Worm (Caenorhabditis elegans): ENCODE measurements around the gene mrps-22.

mrps-22 gene

ce11 chrII:10582318-10582717, at the start of gene mrps-22:
mrps-22 (plus strand) TSS chrII:10582618.
- TF ChIP-seq madf-8 (GFP tag; conservative IDR thresholded peaks at IDR 0.05), result no peak

- TF ChIP-seq gei-17 (GFP tag; optimal IDR thresholded peaks at IDR 0.05) (no peak), madf-6 (GFP tag; IDR thresholded peaks at IDR 0.05) (no peak), ztf-25 (GFP tag; IDR thresholded peaks at IDR 0.05) (no peak), ets-4 (GFP tag; optimal IDR thresholded peaks at IDR 0.05) (no peak), lin-26 (GFP tag; IDR thresholded peaks at IDR 0.05) (0 out of 2 replicates have a peak, but pooled peaks have one; percentile 10), lir-1 (GFP tag; conservative IDR thresholded peaks at IDR 0.05) (no peak), F23B12.7 (tag; optimal IDR thresholded peaks at IDR 0.05; ENCODE audit: insufficient read depth) (no peak), rcor-1 (GFP tag; IDR thresholded peaks at IDR 0.05) (no peak)
Measured at ce11 chrII:10533985-10534384, 48.4 kb upstream of the mrps-22 start.

ce11 chrII:10537571-10537970, 44.8 kb upstream of the mrps-22 start, which contains the start of gene R166.2:
R166.2 (minus strand) TSS chrII:10537671.
- TF ChIP-seq mel-28 (tag; optimal IDR thresholded peaks at IDR 0.05; ENCODE audit: borderline replicate concordance) (no peak), mcd-1 (GFP tag; IDR thresholded peaks at IDR 0.05) (no peak), lir-1 (GFP tag; conservative IDR thresholded peaks at IDR 0.05) (no peak), snpc-1.1 (tag; optimal IDR thresholded peaks at IDR 0.05; ENCODE audit: insufficient read depth) (no peak), Y67H2A.10 (GFP tag; conservative IDR thresholded peaks at IDR 0.05) (no peak), bed-1 (GFP tag; IDR thresholded peaks at IDR 0.05) (no peak), madf-3 (GFP tag; IDR thresholded peaks at IDR 0.05) (no peak), F57C9.4 (tag; optimal IDR thresholded peaks at IDR 0.05) (no peak), somi-1 (GFP tag; optimal IDR thresholded peaks at IDR 0.05) (no peak), hlh-26 (GFP tag; conservative IDR thresholded peaks at IDR 0.05) (no peak), sptf-2 (GFP tag; optimal IDR thresholded peaks at IDR 0.05) (no peak), hmg-20 (GFP tag; IDR thresholded peaks at IDR 0.05) (no peak), madf-6 (GFP tag; IDR thresholded peaks at IDR 0.05) (no peak), lin-26 (GFP tag; IDR thresholded peaks at IDR 0.05) (no peak)

ce11 chrII:10537988-10538387, 44.4 kb upstream of the mrps-22 start:
- TF ChIP-seq F49E8.2 (tag; optimal IDR thresholded peaks at IDR 0.05; ENCODE audit: insufficient read depth) (peak; percentile 39), egl-18 (GFP tag; IDR thresholded peaks at IDR 0.05) (no peak), let-607 (tag; optimal IDR thresholded peaks at IDR 0.05) (peak in 1 of 2 experiments; percentile 24), attf-5 (GFP tag; optimal IDR thresholded peaks at IDR 0.05) (no peak), rec-8 (tag; optimal IDR thresholded peaks at IDR 0.05) (peak; percentile 19 to 45), madf-6 (GFP tag; IDR thresholded peaks at IDR 0.05) (peak; percentile 41; the same call in 1 of the 2 replicates), sea-2 (GFP tag; IDR thresholded peaks at IDR 0.05) (0 out of 2 replicates have a peak, but pooled peaks have one; percentile 40), unc-130 (GFP tag; optimal IDR thresholded peaks at IDR 0.05) (peak; percentile 80), madf-8 (GFP tag; conservative IDR thresholded peaks at IDR 0.05) (peak; percentile 29; the same call in 1 of the 2 replicates), mel-28 (tag; optimal IDR thresholded peaks at IDR 0.05; ENCODE audit: borderline replicate concordance) (no peak), bed-2 (GFP tag; IDR thresholded peaks at IDR 0.05) (peak; percentile 69; the same call in 1 of the 2 replicates), bed-1 (GFP tag; IDR thresholded peaks at IDR 0.05) (no peak), cebp-1 (GFP tag; IDR thresholded peaks at IDR 0.05) (no peak), cebp-1 (tag; optimal IDR thresholded peaks at IDR 0.05) (peak; percentile 15), mcd-1 (GFP tag; IDR thresholded peaks at IDR 0.05) (peak; percentile 40; the same call in 1 of the 2 replicates), snpc-1.3 (tag; optimal IDR thresholded peaks at IDR 0.05; ENCODE audit: insufficient read depth) (no peak), egl-44 (GFP tag; IDR thresholded peaks at IDR 0.05) (no peak), T07F8.4 (tag; optimal IDR thresholded peaks at IDR 0.05) (no peak), rpc-1 (optimal IDR thresholded peaks at IDR 0.05) (no peak), rpc-1 (tag; optimal IDR thresholded peaks at IDR 0.05) (no peak), ccch-3 (GFP tag; optimal IDR thresholded peaks at IDR 0.05) (no peak), ceh-79 (tag; optimal IDR thresholded peaks at IDR 0.05) (no peak), F33H1.4 (GFP tag; IDR thresholded peaks at IDR 0.05) (peak; percentile 40), ZK185.1 (tag; optimal IDR thresholded peaks at IDR 0.05; ENCODE audit: poor library complexity, severe bottlenecking) (peak; percentile 73), T26A5.8 (tag; optimal IDR thresholded peaks at IDR 0.05) (no peak), pbrm-1 (GFP tag; IDR thresholded peaks at IDR 0.05) (peak; percentile 38; the same call in 1 of the 2 replicates), sdz-38 (tag; optimal IDR thresholded peaks at IDR 0.05) (no peak)

All from whole organism, young adult.